Worm (Caenorhabditis elegans) whole organism, L4/young adult: ENCODE data around the gene C01B10.9.

Experiments used
- W03F9.2 ChIP-seq: fragments of 150-350 bp; optimal IDR thresholded peaks from 2 replicates; lab custom pipeline; 2014; ENCODE audit warnings: missing biosample characterization, missing genetic modification characterization
- him-1 ChIP-seq: sonication (generic microtip); optimal IDR thresholded peaks from 2 replicates; lab custom pipeline; 2016; ENCODE audit warnings: missing genotype, missing genetic modification reagents, missing genetic modification characterization, missing compliant biosample characterization

DNA sequence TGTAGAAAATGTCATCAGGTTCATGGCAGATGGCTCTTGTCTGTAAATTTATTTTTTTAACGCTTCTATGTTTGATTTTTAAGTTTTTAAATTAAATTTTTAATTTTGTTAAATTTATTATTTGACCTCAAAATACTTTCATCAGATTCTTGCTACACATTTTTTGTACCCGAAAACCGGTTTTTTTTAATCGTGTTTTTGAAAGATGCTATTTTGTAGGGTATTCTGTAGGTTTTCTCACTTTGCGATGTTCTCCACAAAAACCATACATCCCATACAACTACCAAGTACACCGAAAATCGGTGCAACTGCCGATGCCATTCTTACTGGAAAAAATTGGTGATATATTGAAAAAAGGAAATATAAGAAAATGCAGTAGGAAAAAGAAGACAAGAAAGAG, 26.2 kb upstream of the C01B10.9 start, which contains the start of gene nstp-2:
- no peak for TF ChIP-seq W03F9.2 (tag; lab: Kevin White, UChicago)
- TF ChIP-seq him-1, result no peak
